Worm (Caenorhabditis elegans): ENCODE data around the gene srx-23.

- TF ChIP-seq sea-1 (GFP tag; conservative IDR thresholded peaks at IDR 0.05), result no peak
- TF ChIP-seq ama-1 (optimal IDR thresholded peaks at IDR 0.05), result no peak
- TF ChIP-seq scrt-1 (GFP tag; IDR thresholded peaks at IDR 0.05), result no peak
- no peak for TF ChIP-seq hmbx-1 (tag; optimal IDR thresholded peaks at IDR 0.05)
These were observed 46.8 kb downstream of the srx-23 start for ce11 chrV:728822-729493.
